Fruit fly (Drosophila melanogaster) whole organism, prepupa: Measurements from ENCODE around the gene CG31551.

Experiments
- Blimp-1 ChIP-seq: fragments of 200-800 bp; sonication (Bioruptor generic); optimal IDR thresholded peaks from 3 replicates; lab custom pipeline; 2017; ENCODE audit warnings: missing biosample characterization, missing genetic modification characterization, mild to moderate bottlenecking, moderate library complexity, missing genetic modification reagents
- CG10631 ChIP-seq: fragments of 200-800 bp; sonication (Bioruptor generic); optimal IDR thresholded peaks from 2 replicates; lab custom pipeline; 2016; ENCODE audit warnings: missing biosample characterization, missing genetic modification characterization
- CG10669 ChIP-seq: fragments of 200-800 bp; sonication (Bioruptor generic); optimal IDR thresholded peaks from 3 replicates; lab custom pipeline; 2018; ENCODE audit warnings: missing biosample characterization, mild to moderate bottlenecking, missing genetic modification characterization, moderate library complexity
- CG11902 ChIP-seq: fragments of 200-800 bp; sonication (Bioruptor generic); optimal IDR thresholded peaks from 3 replicates; lab custom pipeline; 2016; ENCODE audit warnings: missing biosample characterization, missing genetic modification characterization
- CG15336 ChIP-seq: fragments of 200-800 bp; sonication (Bioruptor generic); IDR thresholded peaks from 2 replicates; pipeline ENCODE4 v1.3.6; 2022; ENCODE audit warnings: missing biosample characterization, missing genetic modification characterization
- CG16779 ChIP-seq: fragments of 200-800 bp; sonication (Bioruptor generic); optimal IDR thresholded peaks from 3 replicates; lab custom pipeline; 2017; ENCODE audit warnings: missing biosample characterization, mild to moderate bottlenecking, missing genetic modification characterization
- CG3032 ChIP-seq: fragments of 200-800 bp; optimal IDR thresholded peaks from 2 replicates; lab custom pipeline; 2019; ENCODE audit warnings: missing biosample characterization, mild to moderate bottlenecking, missing genetic modification characterization, moderate library complexity
- CG31627 ChIP-seq: fragments of 200-800 bp; sonication (Bioruptor generic); optimal IDR thresholded peaks from 3 replicates; lab custom pipeline; 2016; ENCODE audit warnings: missing biosample characterization, missing genetic modification characterization
- CG3919 ChIP-seq: fragments of 200-800 bp; sonication (Bioruptor generic); optimal IDR thresholded peaks from 3 replicates; lab custom pipeline; 2016; ENCODE audit warnings: missing biosample characterization, missing genetic modification characterization
- CG4318 ChIP-seq: fragments of 200-800 bp; sonication (Bioruptor generic); optimal IDR thresholded peaks from 3 replicates; lab custom pipeline; 2017; ENCODE audit warnings: missing biosample characterization, mild to moderate bottlenecking, missing genetic modification characterization
- CG6163 ChIP-seq: fragments of 200-800 bp; sonication (Bioruptor generic); IDR thresholded peaks from 3 replicates; pipeline ENCODE4 v1.3.6; 2022; ENCODE audit warnings: missing biosample characterization, missing genetic modification characterization
- CG6276 ChIP-seq: fragments of 200-800 bp; sonication (Bioruptor generic); optimal IDR thresholded peaks from 2 replicates; lab custom pipeline; 2017; ENCODE audit warnings: missing biosample characterization, mild to moderate bottlenecking, missing genetic modification characterization
- CG6792 ChIP-seq: fragments of 200-800 bp; sonication (Bioruptor generic); optimal IDR thresholded peaks from 3 replicates; lab custom pipeline; 2016; ENCODE audit warnings: missing biosample characterization, missing genetic modification characterization
- CG6808 ChIP-seq: fragments of 200-800 bp; sonication (Bioruptor generic); optimal IDR thresholded peaks from 3 replicates; lab custom pipeline; 2017; ENCODE audit warnings: missing biosample characterization, missing genetic modification characterization, mild to moderate bottlenecking, moderate library complexity, missing genetic modification reagents
- CG8119 ChIP-seq: fragments of 200-800 bp; sonication (Bioruptor generic); IDR thresholded peaks from 3 replicates; pipeline ENCODE4 v1.3.6; 2022; ENCODE audit warnings: missing biosample characterization, missing genetic modification characterization
- CG8319 ChIP-seq: fragments of 200-800 bp; sonication (Bioruptor generic); optimal IDR thresholded peaks from 3 replicates; lab custom pipeline; 2016; ENCODE audit warnings: missing biosample characterization, missing genetic modification characterization
- CG8632 ChIP-seq: fragments of 200-800 bp; sonication (Bioruptor generic); optimal IDR thresholded peaks from 3 replicates; lab custom pipeline; 2016; ENCODE audit warnings: missing biosample characterization, missing genetic modification characterization
- CG9139 ChIP-seq: fragments of 200-800 bp; sonication (Bioruptor generic); optimal IDR thresholded peaks from 3 replicates; lab custom pipeline; 2017; ENCODE audit warnings: missing biosample characterization, mild to moderate bottlenecking, missing genetic modification characterization
- Eip75B ChIP-seq: fragments of 200-800 bp; sonication (Bioruptor generic); optimal IDR thresholded peaks from 3 replicates; lab custom pipeline; 2016; ENCODE audit warnings: missing biosample characterization, missing genetic modification characterization
- Eip78C ChIP-seq: fragments of 200-800 bp; sonication (Bioruptor generic); peaks from one replicate; lab custom pipeline; 2016; ENCODE audit warnings: missing biosample characterization, missing genetic modification characterization
- Eip93F ChIP-seq: fragments of 200-800 bp; sonication (Bioruptor generic); optimal IDR thresholded peaks from 2 replicates; lab custom pipeline; 2016; ENCODE audit warnings: missing biosample characterization, mild to moderate bottlenecking, missing genetic modification characterization
- Ets21C ChIP-seq: fragments of 200-800 bp; sonication (Bioruptor generic); optimal IDR thresholded peaks from 3 replicates; lab custom pipeline; 2016; ENCODE audit warnings: missing biosample characterization, missing genetic modification characterization
- Gug ChIP-seq: fragments of 200-800 bp; sonication (Bioruptor generic); IDR thresholded peaks from 2 replicates; pipeline ENCODE4 v1.3.6; 2022; ENCODE audit warnings: missing biosample characterization, missing genetic modification characterization
- Hr38 ChIP-seq: sonication (Bioruptor generic); optimal IDR thresholded peaks from 2 replicates; lab custom pipeline; 2016; ENCODE audit warnings: missing biosample characterization, missing genetic modification characterization
- Hr39 ChIP-seq: fragments of 200-800 bp; sonication (Bioruptor generic); optimal IDR thresholded peaks from 2 replicates; lab custom pipeline; 2016; ENCODE audit warnings: missing biosample characterization, missing genetic modification characterization
- Met ChIP-seq: fragments of 200-800 bp; sonication (Bioruptor generic); optimal IDR thresholded peaks from 3 replicates; lab custom pipeline; 2016; ENCODE audit warnings: missing biosample characterization, missing genetic modification characterization
- OdsH ChIP-seq: fragments of 200-800 bp; sonication (Bioruptor generic); optimal IDR thresholded peaks from 3 replicates; lab custom pipeline; 2016; ENCODE audit warnings: missing biosample characterization, missing genetic modification characterization
- Smox ChIP-seq: fragments of 200-800 bp; sonication (Bioruptor generic); optimal IDR thresholded peaks from 3 replicates; lab custom pipeline; 2016; ENCODE audit warnings: missing biosample characterization, missing genetic modification characterization
- Sox102F ChIP-seq: fragments of 200-800 bp; sonication (Bioruptor generic); optimal IDR thresholded peaks from 2 replicates; lab custom pipeline; 2016; ENCODE audit warnings: missing biosample characterization, mild to moderate bottlenecking, missing genetic modification characterization
- Sox15 ChIP-seq: fragments of 200-800 bp; sonication (Bioruptor generic); optimal IDR thresholded peaks from 3 replicates; lab custom pipeline; 2016; ENCODE audit warnings: missing biosample characterization, missing genetic modification characterization
- cyc ChIP-seq: fragments of 200-800 bp; sonication (Bioruptor generic); optimal IDR thresholded peaks from 3 replicates; lab custom pipeline; 2016; ENCODE audit warnings: missing biosample characterization, missing genetic modification characterization
- dac ChIP-seq: fragments of 200-800 bp; sonication (Bioruptor generic); optimal IDR thresholded peaks from 2 replicates; lab custom pipeline; 2017; ENCODE audit warnings: missing biosample characterization, mild to moderate bottlenecking, missing genetic modification characterization
- dsx ChIP-seq: fragments of 200-800 bp; optimal IDR thresholded peaks from 3 replicates; lab custom pipeline; 2019; ENCODE audit warnings: missing biosample characterization, mild to moderate bottlenecking, missing genetic modification characterization, moderate library complexity; ENCODE audit not compliant: poor library complexity, severe bottlenecking
- eg ChIP-seq: fragments of 200-800 bp; sonication (Bioruptor generic); IDR thresholded peaks from 3 replicates; pipeline ENCODE4 v1.3.6; 2022; ENCODE audit warnings: missing biosample characterization, missing genetic modification characterization
- fd59A ChIP-seq: fragments of 200-800 bp; sonication (Bioruptor generic); optimal IDR thresholded peaks from 2 replicates; lab custom pipeline; 2017; ENCODE audit warnings: missing biosample characterization, mild to moderate bottlenecking, missing genetic modification characterization, missing genetic modification reagents
- fd85E ChIP-seq: fragments of 200-800 bp; sonication (Bioruptor generic); optimal IDR thresholded peaks from 3 replicates; lab custom pipeline; 2016; ENCODE audit warnings: missing biosample characterization, missing genetic modification characterization
- fkh ChIP-seq: fragments of 200-800 bp; sonication (Bioruptor generic); optimal IDR thresholded peaks from 3 replicates; lab custom pipeline; 2017; ENCODE audit warnings: missing biosample characterization, mild to moderate bottlenecking, missing genetic modification characterization, moderate library complexity
- lz ChIP-seq: fragments of 200-800 bp; sonication (Bioruptor generic); optimal IDR thresholded peaks from 3 replicates; lab custom pipeline; 2016; ENCODE audit warnings: missing biosample characterization, missing genetic modification characterization
- net ChIP-seq: fragments of 200-800 bp; sonication (Bioruptor generic); optimal IDR thresholded peaks from 3 replicates; lab custom pipeline; 2016; ENCODE audit warnings: missing biosample characterization, missing genetic modification characterization
- pdm3 ChIP-seq: fragments of 200-800 bp; sonication (Bioruptor generic); optimal IDR thresholded peaks from 3 replicates; lab custom pipeline; 2016; ENCODE audit warnings: missing biosample characterization, missing genetic modification characterization
- spab ChIP-seq: fragments of 200-800 bp; sonication (Bioruptor generic); optimal IDR thresholded peaks from 2 replicates; lab custom pipeline; 2017; ENCODE audit warnings: missing biosample characterization, mild to moderate bottlenecking, missing genetic modification characterization, missing genetic modification reagents
- ss ChIP-seq, 2 experiments: fragments of 200-800 bp; sonication (Bioruptor generic); optimal IDR thresholded peaks; 2 replicates in 1 of 2; 3 replicates in 1 of 2; lab custom pipeline; 2017 to 2018; ENCODE audit warnings: mild to moderate bottlenecking in 2 of 2, missing biosample characterization in 2 of 2, missing genetic modification characterization in 2 of 2, moderate library complexity in 1 of 2
- svp ChIP-seq: fragments of 200-800 bp; sonication (Bioruptor generic); peaks from one replicate; lab custom pipeline; 2016; ENCODE audit warnings: missing biosample characterization, missing genetic modification characterization
- topi ChIP-seq: fragments of 200-800 bp; sonication (Bioruptor generic); optimal IDR thresholded peaks from 3 replicates; lab custom pipeline; 2016; ENCODE audit warnings: missing biosample characterization, missing genetic modification characterization
- vri ChIP-seq: fragments of 200-800 bp; sonication (Bioruptor generic); optimal IDR thresholded peaks from 3 replicates; lab custom pipeline; 2016; ENCODE audit warnings: missing biosample characterization, mild to moderate bottlenecking, missing genetic modification characterization

Gene CG31551

dm6 chr3R:5617923-5618623, 9.6 kb upstream of the CG31551 start (continued):
- TF ChIP-seq ss (GFP tag; optimal IDR thresholded peaks at IDR 0.05; lab: Kevin White, UChicago) (no peak), Eip78C (peak; percentile 76), dsx (peak; percentile 2), eg (GFP tag; lab: Robert Waterston, UW) (peak; percentile 55; the same call in 1 of the 3 replicates), net (GFP tag; lab: Kevin White, UChicago) (peak; percentile 27), CG6276 (GFP tag; lab: Kevin White, UChicago) (peak; percentile 34), Met (GFP tag; lab: Kevin White, UChicago) (peak; percentile 52), CG11902 (GFP tag; lab: Kevin White, UChicago) (peak; percentile 34), CG4318 (GFP tag; lab: Kevin White, UChicago) (no peak), Sox15 (GFP tag; lab: Kevin White, UChicago) (peak; percentile 15), OdsH (GFP tag; lab: Kevin White, UChicago) (peak; percentile 49), topi (GFP tag; lab: Kevin White, UChicago) (peak; percentile 50), svp (GFP tag; lab: Kevin White, UChicago) (peak; percentile 66), CG15336 (GFP tag; lab: Robert Waterston, UW) (peak; percentile 57), lz (GFP tag; lab: Kevin White, UChicago) (peak; percentile 40)

- peak; percentile 66 for TF ChIP-seq Smox (GFP tag; lab: Kevin White, UChicago)
- peak; percentile 69 for TF ChIP-seq Met (GFP tag; lab: Kevin White, UChicago)
- peak; percentile 60 for TF ChIP-seq CG10631 (GFP tag; lab: Kevin White, UChicago)
- TF ChIP-seq Sox102F = peak; percentile 61
- peak; percentile 48 for TF ChIP-seq spab
- peak; percentile 55 for TF ChIP-seq CG6792 (GFP tag; lab: Kevin White, UChicago)
- peak; percentile 81 for TF ChIP-seq fkh
- peak; percentile 76 for TF ChIP-seq CG6163 (GFP tag; lab: Robert Waterston, UW)
- no peak for TF ChIP-seq CG9139
- TF ChIP-seq CG31627 (GFP tag; lab: Kevin White, UChicago) = peak; percentile 65
- peak; percentile 75 for TF ChIP-seq CG3919 (GFP tag; lab: Kevin White, UChicago)
- no peak for TF ChIP-seq vri
- peak; percentile 58 for TF ChIP-seq CG6276 (GFP tag; lab: Kevin White, UChicago)
- peak; percentile 57 for TF ChIP-seq pdm3 (GFP tag; lab: Kevin White, UChicago)
- TF ChIP-seq svp (GFP tag; lab: Kevin White, UChicago) = peak; percentile 90
- TF ChIP-seq CG8319 (GFP tag; lab: Kevin White, UChicago) = peak; percentile 59
- TF ChIP-seq CG15336 (GFP tag; lab: Robert Waterston, UW) = no peak
- peak; percentile 73 for TF ChIP-seq net (GFP tag; lab: Kevin White, UChicago)
- TF ChIP-seq CG10669 = peak; percentile 49
- peak; percentile 60; the same call in 1 of the 3 replicates for TF ChIP-seq CG8119 (GFP tag; lab: Robert Waterston, UW)
- TF ChIP-seq Ets21C (GFP tag; lab: Kevin White, UChicago) = peak; percentile 19
- TF ChIP-seq Hr38 (GFP tag; lab: Kevin White, UChicago) = no peak
- TF ChIP-seq CG16779 (tag; lab: Kevin White, UChicago) = peak; percentile 16
- peak; percentile 67 for TF ChIP-seq Eip75B (GFP tag; lab: Kevin White, UChicago)
- peak; percentile 5 for TF ChIP-seq Blimp-1 (GFP tag; lab: Kevin White, UChicago)
- TF ChIP-seq Eip93F (GFP tag; lab: Kevin White, UChicago) = no peak
- peak; percentile 57 for TF ChIP-seq CG11902 (GFP tag; lab: Kevin White, UChicago)
- TF ChIP-seq CG8632 (GFP tag; lab: Kevin White, UChicago) = peak; percentile 65
- TF ChIP-seq CG3032 (tag; lab: Kevin White, UChicago) = peak; percentile 23
- TF ChIP-seq eg (GFP tag; lab: Robert Waterston, UW) = peak; percentile 65
- peak; percentile 58 for TF ChIP-seq OdsH (GFP tag; lab: Kevin White, UChicago)
- peak; percentile 69 for TF ChIP-seq CG6808
- no peak for TF ChIP-seq dsx
- TF ChIP-seq Hr39 (GFP tag; lab: Kevin White, UChicago) = peak; percentile 61
- TF ChIP-seq cyc (GFP tag; lab: Kevin White, UChicago) = peak; percentile 70
- peak; percentile 55 for TF ChIP-seq dac (GFP tag; lab: Kevin White, UChicago)
- peak; percentile 73 for TF ChIP-seq CG4318 (GFP tag; lab: Kevin White, UChicago)
- peak; percentile 92 for TF ChIP-seq Eip78C
- TF ChIP-seq fd59A (GFP tag; lab: Kevin White, UChicago) = peak; percentile 50
- TF ChIP-seq fd85E (GFP tag; lab: Kevin White, UChicago) = peak; percentile 15
- peak in 1 of 2 experiments; percentile 51 for TF ChIP-seq ss (GFP tag; optimal IDR thresholded peaks at IDR 0.05; lab: Kevin White, UChicago)
- peak; percentile 51 for TF ChIP-seq Gug
These were observed 7.2 kb upstream of the CG31551 start for dm6 chr3R:5620387-5620956.
